Fruit fly (Drosophila melanogaster) whole organism, embryonic: ENCODE data around the gene CG10628.

Experiments used
- Antp ChIP-seq: fragments of 200-800 bp; sonication (Bioruptor generic); optimal IDR thresholded peaks from 3 replicates; lab custom pipeline; 2016; ENCODE audit warnings: missing biosample characterization, missing genetic modification characterization
- BEAF-32 ChIP-seq: fragments of 200-800 bp; sonication (Bioruptor generic); optimal IDR thresholded peaks from 3 replicates; lab custom pipeline; 2017; ENCODE audit warnings: missing biosample characterization, missing genetic modification characterization, mild to moderate bottlenecking, moderate library complexity, missing genetic modification reagents
- CG11093 ChIP-seq: fragments of 200-800 bp; sonication (Bioruptor generic); IDR thresholded peaks from 3 replicates; pipeline ENCODE4 v1.3.6; 2022; ENCODE audit warnings: missing biosample characterization, missing genetic modification characterization
- CG12219 ChIP-seq: fragments of 200-800 bp; sonication (Bioruptor generic); optimal IDR thresholded peaks from 3 replicates; lab custom pipeline; 2018; ENCODE audit warnings: missing biosample characterization, mild to moderate bottlenecking, missing genetic modification characterization
- CG12391 ChIP-seq: fragments of 200-800 bp; sonication (Bioruptor generic); optimal IDR thresholded peaks from 3 replicates; lab custom pipeline; 2018; ENCODE audit warnings: missing biosample characterization, mild to moderate bottlenecking, missing genetic modification characterization, moderate library complexity
- CG16815 ChIP-seq: fragments of 200-800 bp; sonication (Bioruptor generic); optimal IDR thresholded peaks from 3 replicates; lab custom pipeline; 2017; ENCODE audit warnings: missing biosample characterization, mild to moderate bottlenecking, missing genetic modification characterization
- CG16863 ChIP-seq: fragments of 200-800 bp; sonication (Bioruptor generic); optimal IDR thresholded peaks from 3 replicates; lab custom pipeline; 2016; ENCODE audit warnings: missing biosample characterization, missing genetic modification characterization
- CG17385 ChIP-seq: fragments of 200-800 bp; sonication (Bioruptor generic); optimal IDR thresholded peaks from 3 replicates; lab custom pipeline; 2018; ENCODE audit warnings: missing biosample characterization, mild to moderate bottlenecking, missing genetic modification characterization
- CG2202 ChIP-seq: fragments of 200-800 bp; sonication (Bioruptor generic); optimal IDR thresholded peaks from 2 replicates; lab custom pipeline; 2018; ENCODE audit warnings: missing biosample characterization, mild to moderate bottlenecking, missing genetic modification characterization
- CG2889 ChIP-seq: fragments of 200-800 bp; sonication (Bioruptor generic); IDR thresholded peaks from 3 replicates; pipeline ENCODE4 v1.3.6; 2022; ENCODE audit warnings: missing biosample characterization, missing genetic modification characterization
- CG30403 ChIP-seq: fragments of 200-800 bp; sonication (Bioruptor generic); optimal IDR thresholded peaks from 3 replicates; lab custom pipeline; 2016; ENCODE audit warnings: missing biosample characterization, missing genetic modification characterization
- CG31388 ChIP-seq: fragments of 200-800 bp; sonication (Bioruptor generic); optimal IDR thresholded peaks from 2 replicates; lab custom pipeline; 2016; ENCODE audit warnings: missing biosample characterization, missing genetic modification characterization
- CG3163 ChIP-seq: fragments of 200-800 bp; sonication (Bioruptor generic); optimal IDR thresholded peaks from 3 replicates; lab custom pipeline; 2016; ENCODE audit warnings: missing biosample characterization, missing genetic modification characterization
- CG32767 ChIP-seq: fragments of 200-800 bp; sonication (Bioruptor generic); IDR thresholded peaks from 2 replicates; pipeline ENCODE4 v1.3.6; 2022; ENCODE audit warnings: missing biosample characterization, missing genetic modification characterization
- CG34224 ChIP-seq: fragments of 200-800 bp; sonication (Bioruptor generic); IDR thresholded peaks from 3 replicates; pipeline ENCODE4 v1.3.6; 2022; ENCODE audit warnings: missing biosample characterization, missing genetic modification characterization; ENCODE audit not compliant: partially characterized antibody
- CG34422 ChIP-seq: fragments of 200-800 bp; sonication (Bioruptor generic); IDR thresholded peaks from 3 replicates; pipeline ENCODE4 v1.3.6; 2022; ENCODE audit warnings: missing biosample characterization, missing genetic modification characterization
- CG3838 ChIP-seq: fragments of 200-800 bp; sonication (Bioruptor generic); optimal IDR thresholded peaks from 3 replicates; lab custom pipeline; 2016; ENCODE audit warnings: missing biosample characterization, missing genetic modification characterization
- CG42726 ChIP-seq: fragments of 200-800 bp; sonication (Bioruptor generic); IDR thresholded peaks from 2 replicates; pipeline ENCODE4 v1.3.6; 2022; ENCODE audit warnings: missing biosample characterization, missing genetic modification characterization; ENCODE audit not compliant: partially characterized antibody
- CG4424 ChIP-seq: fragments of 200-800 bp; sonication (Bioruptor generic); optimal IDR thresholded peaks from 3 replicates; lab custom pipeline; 2016; ENCODE audit warnings: missing biosample characterization, missing genetic modification characterization
- CG4820 ChIP-seq: fragments of 200-800 bp; sonication (Bioruptor generic); optimal IDR thresholded peaks from 3 replicates; lab custom pipeline; 2016; ENCODE audit warnings: missing biosample characterization, missing genetic modification characterization
- CG6254 ChIP-seq: fragments of 200-800 bp; sonication (Bioruptor generic); optimal IDR thresholded peaks from 3 replicates; lab custom pipeline; 2017; ENCODE audit warnings: mild to moderate bottlenecking, missing biosample characterization, missing genetic modification reagents, missing genetic modification characterization
- CG7928 ChIP-seq: fragments of 200-800 bp; sonication (Bioruptor generic); optimal IDR thresholded peaks from 2 replicates; lab custom pipeline; 2017; ENCODE audit warnings: missing biosample characterization, mild to moderate bottlenecking, missing genetic modification characterization
- CG8089 ChIP-seq: fragments of 200-800 bp; sonication (Bioruptor generic); optimal IDR thresholded peaks from 3 replicates; lab custom pipeline; 2016; ENCODE audit warnings: missing biosample characterization, missing genetic modification characterization
- CG8478 ChIP-seq: fragments of >200 bp; optimal IDR thresholded peaks from 2 replicates; lab custom pipeline; 2018
- Dad ChIP-seq: fragments of 200-800 bp; sonication (Bioruptor generic); optimal IDR thresholded peaks from 3 replicates; lab custom pipeline; 2016; ENCODE audit warnings: missing biosample characterization, missing genetic modification characterization
- Dll ChIP-seq: fragments of 200-800 bp; sonication (Bioruptor generic); IDR thresholded peaks from 4 replicates; pipeline ENCODE4 v1.3.6; 2022; ENCODE audit warnings: missing biosample characterization, missing genetic modification characterization; ENCODE audit not compliant: partially characterized antibody
- Fer1 ChIP-seq: fragments of 200-800 bp; sonication (Bioruptor generic); optimal IDR thresholded peaks from 2 replicates; lab custom pipeline; 2017; ENCODE audit warnings: missing biosample characterization, mild to moderate bottlenecking, missing genetic modification characterization
- Fer3 ChIP-seq: fragments of 200-800 bp; sonication (Bioruptor generic); optimal IDR thresholded peaks from 2 replicates; lab custom pipeline; 2018; ENCODE audit warnings: missing biosample characterization, mild to moderate bottlenecking, missing genetic modification characterization, moderate library complexity
- HLH3B ChIP-seq: fragments of 200-800 bp; sonication (Bioruptor generic); IDR thresholded peaks from 2 replicates; pipeline ENCODE4 v1.3.6; 2022; ENCODE audit warnings: missing biosample characterization, missing genetic modification characterization
- Jarid2 ChIP-seq: fragments of 200-800 bp; sonication (Bioruptor generic); optimal IDR thresholded peaks from 3 replicates; lab custom pipeline; 2017; ENCODE audit warnings: mild to moderate bottlenecking, missing biosample characterization, missing genetic modification reagents, missing genetic modification characterization
- Lpt ChIP-seq: fragments of >200 bp; optimal IDR thresholded peaks from 2 replicates; lab custom pipeline; 2018; ENCODE audit warnings: missing biosample characterization, missing genetic modification characterization
- MTF-1 ChIP-seq: fragments of 200-800 bp; sonication (Bioruptor generic); optimal IDR thresholded peaks from 2 replicates; lab custom pipeline; 2018; ENCODE audit warnings: missing biosample characterization, mild to moderate bottlenecking, missing genetic modification characterization, borderline replicate concordance
- Mrtf ChIP-seq: fragments of 200-800 bp; sonication (Bioruptor generic); IDR thresholded peaks from 3 replicates; pipeline ENCODE4 v1.3.6; 2022; ENCODE audit warnings: missing biosample characterization, missing genetic modification characterization
- Sox100B ChIP-seq: fragments of 200-800 bp; sonication (Bioruptor generic); optimal IDR thresholded peaks from 3 replicates; lab custom pipeline; 2018; ENCODE audit warnings: missing biosample characterization, mild to moderate bottlenecking, missing genetic modification characterization
- Spps ChIP-seq: fragments of 200-800 bp; sonication (Bioruptor generic); optimal IDR thresholded peaks from 2 replicates; lab custom pipeline; 2018; ENCODE audit warnings: missing biosample characterization, mild to moderate bottlenecking, missing genetic modification characterization
- ase ChIP-seq: fragments of 200-800 bp; sonication (Bioruptor generic); IDR thresholded peaks from 3 replicates; pipeline ENCODE4 v1.3.6; 2022; ENCODE audit warnings: missing biosample characterization, missing genetic modification characterization
- bbx ChIP-seq: fragments of 200-800 bp; sonication (Bioruptor generic); IDR thresholded peaks from 2 replicates; pipeline ENCODE4 v1.3.6; 2022; ENCODE audit warnings: missing biosample characterization, missing genetic modification characterization; ENCODE audit not compliant: partially characterized antibody
- croc ChIP-seq: fragments of 200-800 bp; sonication (Bioruptor generic); conservative IDR thresholded peaks from 3 replicates; pipeline ENCODE4 v1.3.6; 2022; ENCODE audit warnings: missing biosample characterization, missing genetic modification characterization
- dan ChIP-seq: fragments of 200-800 bp; sonication (Bioruptor generic); IDR thresholded peaks from 2 replicates; pipeline ENCODE4 v1.3.6; 2022; ENCODE audit warnings: missing biosample characterization, missing genetic modification characterization
- eve ChIP-seq, 2 experiments: fragments of >200 bp; optimal IDR thresholded peaks; 2 replicates each; lab custom pipeline; 2017; ENCODE audit warnings: missing biosample characterization in 2 of 2, missing genetic modification characterization in 2 of 2
- fru ChIP-seq: fragments of >200 bp; optimal IDR thresholded peaks from 2 replicates; lab custom pipeline; 2017
- h ChIP-seq: fragments of >200 bp; optimal IDR thresholded peaks from 2 replicates; lab custom pipeline; 2017
- ind ChIP-seq: fragments of 200-800 bp; sonication (Bioruptor generic); optimal IDR thresholded peaks from 3 replicates; lab custom pipeline; 2016; ENCODE audit warnings: missing biosample characterization, missing genetic modification characterization
- kah ChIP-seq: fragments of 200-800 bp; sonication (Bioruptor generic); optimal IDR thresholded peaks from 2 replicates; lab custom pipeline; 2018; ENCODE audit warnings: missing biosample characterization, mild to moderate bottlenecking, missing genetic modification characterization
- lmd ChIP-seq: fragments of 200-800 bp; sonication (Bioruptor generic); IDR thresholded peaks from 2 replicates; pipeline ENCODE4 v1.3.6; 2022; ENCODE audit warnings: missing biosample characterization, missing genetic modification characterization
- mam ChIP-seq: fragments of 200-800 bp; sonication (Bioruptor generic); optimal IDR thresholded peaks from 3 replicates; lab custom pipeline; 2016; ENCODE audit warnings: missing biosample characterization, missing genetic modification characterization
- oc ChIP-seq: fragments of 200-800 bp; sonication (Bioruptor generic); optimal IDR thresholded peaks from 2 replicates; lab custom pipeline; 2018; ENCODE audit warnings: missing biosample characterization, mild to moderate bottlenecking, missing genetic modification characterization, moderate library complexity
- org-1 ChIP-seq: fragments of 200-800 bp; sonication (Bioruptor generic); optimal IDR thresholded peaks from 2 replicates; lab custom pipeline; 2017; ENCODE audit warnings: missing biosample characterization, missing genetic modification characterization
- sens ChIP-seq: fragments of 200-800 bp; sonication (Bioruptor generic); peaks from one replicate; lab custom pipeline; 2016; ENCODE audit warnings: missing biosample characterization, missing genetic modification characterization
- seq ChIP-seq: fragments of 200-800 bp; sonication (Bioruptor generic); IDR thresholded peaks from 2 replicates; pipeline ENCODE4 v1.3.6; 2022; ENCODE audit warnings: missing biosample characterization, missing genetic modification characterization
- tll ChIP-seq, 2 experiments: fragments of 200-800 bp in 1 of 2; fragments of >200 bp in 1 of 2; sonication (Bioruptor generic) in 1 of 2; optimal IDR thresholded peaks; 2 replicates each; lab custom pipeline; 2017 to 2019; ENCODE audit warnings: missing biosample characterization in 2 of 2, missing genetic modification characterization in 2 of 2, mild to moderate bottlenecking in 1 of 2, moderate library complexity in 1 of 2
- tna ChIP-seq: fragments of 200-800 bp; sonication (Bioruptor generic); IDR thresholded peaks from 2 replicates; pipeline ENCODE4 v1.3.6; 2022; ENCODE audit warnings: missing biosample characterization, missing genetic modification characterization; ENCODE audit not compliant: partially characterized antibody
- z ChIP-seq: fragments of 200-800 bp; sonication (Bioruptor generic); IDR thresholded peaks from 3 replicates; pipeline ENCODE4 v1.3.6; 2022; ENCODE audit warnings: missing biosample characterization, missing genetic modification characterization

CG10628 gene

DNA sequence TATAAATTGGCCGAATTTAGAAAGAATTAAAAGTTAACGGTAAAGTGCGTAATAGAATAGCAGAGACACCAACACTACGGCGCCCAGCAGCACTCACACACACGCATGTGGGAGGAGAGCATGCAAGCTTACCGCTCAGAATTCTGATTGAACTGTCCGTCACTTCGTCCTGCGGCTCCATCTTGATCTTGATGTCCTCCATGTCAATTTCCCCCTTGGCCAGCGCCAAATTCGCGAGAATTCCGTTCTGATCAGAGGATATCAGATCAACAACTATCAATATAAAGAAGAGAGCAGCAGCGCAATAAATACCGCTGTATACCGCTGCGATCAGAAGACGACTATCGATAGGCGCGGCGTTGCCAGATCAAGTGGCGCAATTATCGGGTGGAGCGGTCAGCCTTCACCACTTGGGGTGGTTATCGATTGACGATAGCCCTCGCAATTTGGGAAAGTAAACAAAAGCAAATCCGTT lies 22.7 kb downstream of the CG10628 start, which contains the start of the genes CG10462 and Nf-YB (continued):
- TF ChIP-seq sens (GFP tag; lab: Kevin White, UChicago) (peak; percentile 66), CG8478 (lab: Kevin White, UChicago) (peak; percentile 8), HLH3B (GFP tag; lab: Robert Waterston, UW) (no peak), dan (no peak), ase (GFP tag; lab: Robert Waterston, UW) (no peak), CG12219 (GFP tag; lab: Kevin White, UChicago) (no peak), seq (no peak), Fer1 (GFP tag; lab: Kevin White, UChicago) (no peak), CG17385 (GFP tag; lab: Kevin White, UChicago) (no peak), BEAF-32 (GFP tag; lab: Kevin White, UChicago) (peak; percentile 86), CG42726 (peak; percentile 84), kah (GFP tag; lab: Kevin White, UChicago) (no peak), CG6254 (no peak), CG3838 (GFP tag; lab: Kevin White, UChicago) (no peak), CG16863 (no peak), Dll (GFP tag; lab: Robert Waterston, UW) (peak; percentile 85), Antp (GFP tag; lab: Kevin White, UChicago) (no peak), tll (GFP tag; optimal IDR thresholded peaks at IDR 0.05; lab: Kevin White, UChicago) (no peak), fru (lab: Kevin White, UChicago) (no peak), MTF-1 (GFP tag; lab: Kevin White, UChicago) (no peak), org-1 (GFP tag; lab: Kevin White, UChicago) (no peak), CG7928 (GFP tag; lab: Kevin White, UChicago) (no peak), Lpt (no peak), CG11093 (GFP tag; lab: Robert Waterston, UW) (no peak), CG4424 (GFP tag; lab: Kevin White, UChicago) (no peak), CG12391 (tag; lab: Kevin White, UChicago) (no peak), CG31388 (no peak), h (lab: Kevin White, UChicago) (no peak), mam (GFP tag; lab: Kevin White, UChicago) (no peak), Sox100B (GFP tag; lab: Kevin White, UChicago) (no peak), tna (GFP tag; lab: Robert Waterston, UW) (peak; percentile 92), bbx (GFP tag; lab: Robert Waterston, UW) (peak; percentile 95), Mrtf (GFP tag; lab: Robert Waterston, UW) (no peak), Dad (GFP tag; lab: Kevin White, UChicago) (no peak), CG34422 (GFP tag; lab: Robert Waterston, UW) (0 out of 3 replicates have a peak, but pooled peaks have one; percentile 7), CG34224 (GFP tag; lab: Robert Waterston, UW) (peak; percentile 88), CG16815 (GFP tag; lab: Kevin White, UChicago) (no peak), Fer3 (tag; lab: Kevin White, UChicago) (no peak), eve (GFP tag; optimal IDR thresholded peaks at IDR 0.05; lab: Kevin White, UChicago) (no peak), oc (tag; lab: Kevin White, UChicago) (no peak), lmd (GFP tag; lab: Robert Waterston, UW) (no peak), CG8089 (GFP tag; lab: Kevin White, UChicago) (no peak), CG2202 (tag; lab: Kevin White, UChicago) (no peak), Spps (tag; lab: Kevin White, UChicago) (no peak), CG4820 (GFP tag; lab: Kevin White, UChicago) (no peak), CG3163 (GFP tag; lab: Kevin White, UChicago) (peak; percentile 25), ind (no peak), CG30403 (no peak), CG32767 (GFP tag; lab: Robert Waterston, UW) (no peak), CG2889 (GFP tag; lab: Robert Waterston, UW) (no peak), z (GFP tag; lab: Robert Waterston, UW) (no peak), Jarid2 (GFP tag; lab: Kevin White, UChicago) (no peak), croc (GFP tag; lab: Robert Waterston, UW) (no peak)
